Fruit fly (Drosophila melanogaster): Measurements from ENCODE around the gene CG34247.

The CG34247 gene

dm6 chr3L:16231857-16232256, 29.5 kb downstream of the CG34247 start, which contains the start of the genes PDCD-5 and MED10 (continued):
- TF ChIP-seq CG15073 (GFP tag; optimal IDR thresholded peaks at IDR 0.05) (no peak), CG3163 (GFP tag; optimal IDR thresholded peaks at IDR 0.05) (no peak), CG10979 (tag; optimal IDR thresholded peaks at IDR 0.05) (peak; percentile 3), zfh2 (GFP tag; optimal IDR thresholded peaks at IDR 0.05) (no peak), CG17912 (GFP tag; optimal IDR thresholded peaks at IDR 0.05) (peak; percentile 55), pb (GFP tag; optimal IDR thresholded peaks at IDR 0.05) (no peak), CG2202 (tag; optimal IDR thresholded peaks at IDR 0.05) (no peak), CG11085 (GFP tag; IDR thresholded peaks at IDR 0.05) (no peak), CG9727 (GFP tag; optimal IDR thresholded peaks at IDR 0.05) (no peak), sim (GFP tag; IDR thresholded peaks at IDR 0.05) (no peak), Hmx (GFP tag; optimal IDR thresholded peaks at IDR 0.05) (no peak), Nf-YB (GFP tag; optimal IDR thresholded peaks at IDR 0.05) (no peak), lola (GFP tag; optimal IDR thresholded peaks at IDR 0.05) (no peak), CG11560 (tag; IDR thresholded peaks at IDR 0.05) (peak; percentile 90), row (GFP tag; IDR thresholded peaks at IDR 0.05) (peak; percentile 28; the same call in 1 of the 3 replicates), CG1603 (tag; optimal IDR thresholded peaks at IDR 0.05) (peak; percentile 83), CG12219 (GFP tag; optimal IDR thresholded peaks at IDR 0.05) (no peak), sens (GFP tag) (peak; percentile 84), tin (GFP tag; optimal IDR thresholded peaks at IDR 0.05) (no peak), Hsf (GFP tag; optimal IDR thresholded peaks at IDR 0.05) (peak; percentile 24), dmrt11E (tag; optimal IDR thresholded peaks at IDR 0.05) (peak; percentile 24), CG12659 (GFP tag; optimal IDR thresholded peaks at IDR 0.05) (peak; percentile 60), Bgb (GFP tag; IDR thresholded peaks at IDR 0.05; ENCODE audit: partially characterized antibody) (peak; percentile 28; the same call in 1 of the 2 replicates), CG10366 (GFP tag; IDR thresholded peaks at IDR 0.05) (no peak), Atf-2 (GFP tag; optimal IDR thresholded peaks at IDR 0.05) (no peak), D19B (GFP tag; optimal IDR thresholded peaks at IDR 0.05) (no peak), ap (GFP tag; IDR thresholded peaks at IDR 0.05) (no peak), CG17612 (GFP tag; IDR thresholded peaks at IDR 0.05) (no peak), stc (GFP tag; IDR thresholded peaks at IDR 0.05) (no peak), CG14710 (tag; optimal IDR thresholded peaks at IDR 0.05) (peak; percentile 83), HmgD (GFP tag; optimal IDR thresholded peaks at IDR 0.05) (peak; percentile 35), CG30020 (tag; optimal IDR thresholded peaks at IDR 0.05) (peak; percentile 80)

- no peak for TF ChIP-seq CG15479 (GFP tag; optimal IDR thresholded peaks at IDR 0.05)
- TF ChIP-seq Xbp1 (GFP tag; optimal IDR thresholded peaks at IDR 0.05), result peak; percentile 93
- no peak for TF ChIP-seq Lpt (GFP tag; optimal IDR thresholded peaks at IDR 0.05)
- no peak for TF ChIP-seq MESR4 (GFP tag; optimal IDR thresholded peaks at IDR 0.05)
- peak; percentile 79 for TF ChIP-seq Taf1 (GFP tag; IDR thresholded peaks at IDR 0.05)
- peak; percentile 92 for TF ChIP-seq CG2678 (tag; optimal IDR thresholded peaks at IDR 0.05)
- no peak for TF ChIP-seq Hmx (GFP tag; optimal IDR thresholded peaks at IDR 0.05)
- TF ChIP-seq Bteb2 (GFP tag; optimal IDR thresholded peaks at IDR 0.05), result peak; percentile 48
- TF ChIP-seq cato (GFP tag; optimal IDR thresholded peaks at IDR 0.05; ENCODE audit: borderline replicate concordance), result peak; percentile 73
- TF ChIP-seq CG9876 (GFP tag; optimal IDR thresholded peaks at IDR 0.05), result no peak
- no peak for TF ChIP-seq unc-4 (GFP tag; IDR thresholded peaks at IDR 0.05; ENCODE audit: partially characterized antibody)
- no peak for TF ChIP-seq grn (GFP tag; optimal IDR thresholded peaks at IDR 0.05)
- peak; percentile 92 for TF ChIP-seq CG13424 (tag; optimal IDR thresholded peaks at IDR 0.05)
- peak; percentile 62 for TF ChIP-seq caup (GFP tag; optimal IDR thresholded peaks at IDR 0.05; ENCODE audit: severe bottlenecking)
- no peak for TF ChIP-seq ERR (GFP tag; optimal IDR thresholded peaks at IDR 0.05)
- no peak for TF ChIP-seq exex (tag; optimal IDR thresholded peaks at IDR 0.05)
- no peak for TF ChIP-seq CG6791 (GFP tag; IDR thresholded peaks at IDR 0.05; ENCODE audit: partially characterized antibody)
- TF ChIP-seq luna (GFP tag; optimal IDR thresholded peaks at IDR 0.05), result no peak
- peak; percentile 84 for TF ChIP-seq CG10267 (tag; optimal IDR thresholded peaks at IDR 0.05)
- TF ChIP-seq HLH54F (GFP tag; optimal IDR thresholded peaks at IDR 0.05), result peak; percentile 59
- TF ChIP-seq CG9817 (tag; optimal IDR thresholded peaks at IDR 0.05), result peak; percentile 90
Observed at dm6 chr3L:16228659-16229205, 32.7 kb downstream of the CG34247 start, which contains the start of gene Tmx3. TSS of gene Tmx3 (plus strand) at chr3L:16229100.
